Fruit fly (Drosophila melanogaster) whole organism, wandering third instar larva: ENCODE data around the gene eIF5B.

Source experiments
- Abd-B ChIP-seq: fragments of >200 bp; optimal IDR thresholded peaks from 2 replicates; lab custom pipeline; 2017; ENCODE audit warnings: missing biosample characterization, missing genetic modification characterization
- CG9705 ChIP-seq: fragments of 200-800 bp; sonication (Bioruptor generic); optimal IDR thresholded peaks from 2 replicates; lab custom pipeline; 2018; ENCODE audit warnings: missing biosample characterization, mild to moderate bottlenecking, missing genetic modification characterization
- CrebA ChIP-seq: fragments of 200-800 bp; sonication (Bioruptor generic); optimal IDR thresholded peaks from 2 replicates; lab custom pipeline; 2016; ENCODE audit warnings: missing biosample characterization, mild to moderate bottlenecking, missing genetic modification characterization, borderline replicate concordance
- Dfd ChIP-seq: fragments of >200 bp; optimal IDR thresholded peaks from 2 replicates; lab custom pipeline; 2017; ENCODE audit warnings: missing biosample characterization, missing genetic modification characterization
- Dif ChIP-seq: fragments of 200-275, 200-300 bp; sonication (Bioruptor generic); optimal IDR thresholded peaks from 2 replicates; lab custom pipeline; 2018; ENCODE audit warnings: missing biosample characterization, missing genetic modification characterization; ENCODE audit not compliant: partially characterized antibody
- HLH106 ChIP-seq: fragments of 200-800 bp; optimal IDR thresholded peaks from 3 replicates; lab custom pipeline; 2019; ENCODE audit warnings: missing biosample characterization, mild to moderate bottlenecking, missing genetic modification characterization, moderate library complexity
- Hr83 ChIP-seq: fragments of 200-300 bp; sonication (Bioruptor generic); optimal IDR thresholded peaks from 2 replicates; lab custom pipeline; 2016; ENCODE audit warnings: missing biosample characterization, mild to moderate bottlenecking, missing genetic modification characterization, moderate library complexity; ENCODE audit not compliant: poor library complexity, severe bottlenecking
- Mio ChIP-seq: sonication (Bioruptor generic); optimal IDR thresholded peaks from 2 replicates; lab custom pipeline; 2016; ENCODE audit warnings: missing biosample characterization, missing genetic modification characterization
- OdsH ChIP-seq: fragments of 200-800 bp; sonication (Bioruptor generic); optimal IDR thresholded peaks from 2 replicates; lab custom pipeline; 2016; ENCODE audit warnings: missing biosample characterization, mild to moderate bottlenecking, missing genetic modification characterization
- Rel ChIP-seq, 2 experiments: fragments of 200-800 bp; sonication (Bioruptor generic) in 1 of 2; optimal IDR thresholded peaks; 2 replicates in 1 of 2; 3 replicates in 1 of 2; lab custom pipeline; 2016 to 2019; ENCODE audit warnings: mild to moderate bottlenecking in 2 of 2, missing biosample characterization in 2 of 2, missing genetic modification characterization in 2 of 2, moderate library complexity in 1 of 2
- Sp1 ChIP-seq: fragments of 200-800 bp; sonication (Bioruptor generic); optimal IDR thresholded peaks from 3 replicates; lab custom pipeline; 2019; ENCODE audit warnings: missing biosample characterization, mild to moderate bottlenecking, missing genetic modification characterization, moderate library complexity
- Vsx2 ChIP-seq: fragments of 200-300, 225-300 bp; sonication (Bioruptor generic); optimal IDR thresholded peaks from 2 replicates; lab custom pipeline; 2018; ENCODE audit warnings: missing biosample characterization, missing genetic modification characterization; ENCODE audit not compliant: partially characterized antibody
- brk ChIP-seq: fragments of 200-800 bp; sonication (Bioruptor generic); optimal IDR thresholded peaks from 2 replicates; lab custom pipeline; 2016; ENCODE audit warnings: missing biosample characterization, mild to moderate bottlenecking, missing genetic modification characterization
- dl ChIP-seq, 2 experiments: fragments of 175-275, 200-275 bp in 1 of 2; fragments of 200-275 bp in 1 of 2; sonication (Bioruptor generic); optimal IDR thresholded peaks; lab custom pipeline; 2018; ENCODE audit warnings: mild to moderate bottlenecking in 2 of 2, missing biosample characterization in 2 of 2, missing genetic modification characterization in 2 of 2, moderate library complexity in 2 of 2; ENCODE audit not compliant: partially characterized antibody in 2 of 2, insufficient read depth in 1 of 2
- dmrt93B ChIP-seq: fragments of 200-800 bp; sonication (Bioruptor generic); optimal IDR thresholded peaks from 2 replicates; lab custom pipeline; 2018; ENCODE audit warnings: missing biosample characterization, mild to moderate bottlenecking, missing genetic modification characterization
- dsf ChIP-seq: sonication (Bioruptor generic); optimal IDR thresholded peaks from 2 replicates; lab custom pipeline; 2016; ENCODE audit warnings: missing biosample characterization, missing genetic modification characterization, borderline replicate concordance
- ey ChIP-seq: fragments of 200-800 bp; sonication (Bioruptor generic); optimal IDR thresholded peaks from 2 replicates; lab custom pipeline; 2016; ENCODE audit warnings: missing biosample characterization, missing genetic modification characterization
- foxo ChIP-seq, 2 experiments: fragments of 200-800 bp; sonication (Bioruptor generic); optimal IDR thresholded peaks; 2 replicates in 1 of 2; 3 replicates in 1 of 2; lab custom pipeline; 2016 to 2017; ENCODE audit warnings: missing biosample characterization in 2 of 2, missing genetic modification characterization in 2 of 2
- fru ChIP-seq: fragments of 200-800 bp; sonication (Bioruptor generic); optimal IDR thresholded peaks from 3 replicates; lab custom pipeline; 2016; ENCODE audit warnings: missing biosample characterization, mild to moderate bottlenecking, missing genetic modification characterization
- h ChIP-seq: fragments of 200-800 bp; sonication (Bioruptor generic); optimal IDR thresholded peaks from 3 replicates; lab custom pipeline; 2016; ENCODE audit warnings: missing biosample characterization, mild to moderate bottlenecking, missing genetic modification characterization
- jim ChIP-seq: fragments of 175-275, 200-325 bp; sonication (Bioruptor generic); optimal IDR thresholded peaks from 2 replicates; lab custom pipeline; 2016; ENCODE audit warnings: missing biosample characterization, mild to moderate bottlenecking, missing genetic modification characterization
- psq ChIP-seq: fragments of 200-800 bp; sonication (Bioruptor generic); optimal IDR thresholded peaks from 3 replicates; lab custom pipeline; 2017; ENCODE audit warnings: missing biosample characterization, mild to moderate bottlenecking, missing genetic modification characterization, moderate library complexity
- rgr ChIP-seq: fragments of 200-800 bp; sonication (Bioruptor generic); optimal IDR thresholded peaks from 3 replicates; lab custom pipeline; 2016; ENCODE audit warnings: missing biosample characterization, mild to moderate bottlenecking, missing genetic modification characterization
- sage ChIP-seq: fragments of 200-800 bp; sonication (Bioruptor generic); optimal IDR thresholded peaks from 2 replicates; lab custom pipeline; 2016; ENCODE audit warnings: missing biosample characterization, mild to moderate bottlenecking, missing genetic modification characterization
- sv ChIP-seq: fragments of 200-800 bp; sonication (Bioruptor generic); optimal IDR thresholded peaks from 3 replicates; lab custom pipeline; 2016; ENCODE audit warnings: missing biosample characterization, missing genetic modification characterization
- tai ChIP-seq: sonication (Bioruptor generic); optimal IDR thresholded peaks from 2 replicates; lab custom pipeline; 2016; ENCODE audit warnings: missing biosample characterization, missing genetic modification characterization
- usp ChIP-seq: fragments of >200 bp; optimal IDR thresholded peaks from 2 replicates; lab custom pipeline; 2017; ENCODE audit warnings: missing biosample characterization, missing genetic modification characterization
- woc ChIP-seq: sonication (Bioruptor generic); optimal IDR thresholded peaks from 2 replicates; lab custom pipeline; 2016; ENCODE audit warnings: missing biosample characterization, mild to moderate bottlenecking, missing genetic modification characterization

Gene eIF5B

DNA sequence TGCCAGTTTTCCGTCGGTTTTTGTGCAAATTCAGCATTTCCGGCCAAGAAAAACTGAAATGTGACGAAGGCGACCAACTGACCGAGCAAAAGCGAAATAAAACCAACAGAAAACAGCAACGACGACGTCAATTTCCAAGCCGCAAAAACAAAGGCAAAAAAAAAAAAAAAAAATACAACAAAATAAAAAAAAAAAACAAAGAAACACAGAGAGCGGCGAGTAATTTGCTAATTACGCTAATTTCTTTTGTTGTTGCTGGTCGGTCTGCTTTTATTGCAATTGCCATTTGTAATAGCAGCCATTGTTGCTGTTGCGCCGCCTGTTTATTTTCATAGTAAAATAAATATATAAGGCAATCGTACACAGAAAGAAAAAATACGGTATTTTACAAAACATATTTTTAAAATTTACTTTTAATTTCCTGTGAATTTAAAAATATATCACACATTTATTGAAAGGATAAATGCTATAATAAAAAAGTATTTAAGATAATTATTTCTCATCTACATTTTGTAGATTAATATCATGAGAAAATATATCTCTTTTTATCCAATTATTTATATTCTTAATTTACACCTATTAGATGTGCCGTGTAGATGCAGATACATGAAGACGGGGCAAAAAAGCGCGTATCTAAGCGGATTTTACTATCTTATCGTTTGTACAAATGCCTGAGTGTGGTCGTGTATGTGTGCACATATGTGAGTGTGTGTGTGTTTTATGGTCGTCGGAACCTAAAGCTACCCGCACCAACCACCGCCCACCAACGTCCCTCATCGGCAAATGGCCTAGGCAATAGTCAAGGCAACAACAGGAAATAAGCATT lies 23.7 kb downstream of the eIF5B start:
- no peak for TF ChIP-seq woc (GFP tag; lab: Kevin White, UChicago)
- peak in 1 of 2 experiments; percentile 34 for TF ChIP-seq dl (GFP tag; optimal IDR thresholded peaks at IDR 0.05; lab: Kevin White, UChicago; ENCODE audit: insufficient read depth in 1 of 2, partially characterized antibody in 2 of 2)
- TF ChIP-seq OdsH, result peak; percentile 61
- TF ChIP-seq tai (GFP tag; lab: Kevin White, UChicago), result peak; percentile 42
- TF ChIP-seq sv, result no peak
- TF ChIP-seq Mio (GFP tag; lab: Kevin White, UChicago), result no peak
- TF ChIP-seq Sp1 (GFP tag; lab: Kevin White, UChicago), result peak; percentile 73
- TF ChIP-seq rgr, result peak; percentile 32
- TF ChIP-seq CrebA (GFP tag; lab: Kevin White, UChicago), result no peak
- TF ChIP-seq h (GFP tag; lab: Kevin White, UChicago), result peak; percentile 42
- TF ChIP-seq usp (GFP tag; lab: Kevin White, UChicago), result no peak
- no peak for TF ChIP-seq Abd-B
- TF ChIP-seq Rel (GFP tag; optimal IDR thresholded peaks at IDR 0.05; lab: Kevin White, UChicago), result no peak
- no peak for TF ChIP-seq Rel (tag; optimal IDR thresholded peaks at IDR 0.05; lab: Kevin White, UChicago)
- no peak for TF ChIP-seq Dif (GFP tag; lab: Kevin White, UChicago)
- peak; percentile 64 for TF ChIP-seq HLH106 (tag; lab: Kevin White, UChicago)
- TF ChIP-seq CG9705, result no peak
- TF ChIP-seq psq (GFP tag; lab: Kevin White, UChicago), result peak; percentile 65
- TF ChIP-seq jim (GFP tag; lab: Kevin White, UChicago), result no peak
- TF ChIP-seq Vsx2 (GFP tag; lab: Kevin White, UChicago), result no peak
- TF ChIP-seq brk (GFP tag; lab: Kevin White, UChicago), result no peak
- TF ChIP-seq foxo (GFP tag; optimal IDR thresholded peaks at IDR 0.05; lab: Kevin White, UChicago), result peak in 1 of 2 experiments; percentile 50
- peak; percentile 9 for TF ChIP-seq fru (GFP tag; lab: Kevin White, UChicago)

DNA sequence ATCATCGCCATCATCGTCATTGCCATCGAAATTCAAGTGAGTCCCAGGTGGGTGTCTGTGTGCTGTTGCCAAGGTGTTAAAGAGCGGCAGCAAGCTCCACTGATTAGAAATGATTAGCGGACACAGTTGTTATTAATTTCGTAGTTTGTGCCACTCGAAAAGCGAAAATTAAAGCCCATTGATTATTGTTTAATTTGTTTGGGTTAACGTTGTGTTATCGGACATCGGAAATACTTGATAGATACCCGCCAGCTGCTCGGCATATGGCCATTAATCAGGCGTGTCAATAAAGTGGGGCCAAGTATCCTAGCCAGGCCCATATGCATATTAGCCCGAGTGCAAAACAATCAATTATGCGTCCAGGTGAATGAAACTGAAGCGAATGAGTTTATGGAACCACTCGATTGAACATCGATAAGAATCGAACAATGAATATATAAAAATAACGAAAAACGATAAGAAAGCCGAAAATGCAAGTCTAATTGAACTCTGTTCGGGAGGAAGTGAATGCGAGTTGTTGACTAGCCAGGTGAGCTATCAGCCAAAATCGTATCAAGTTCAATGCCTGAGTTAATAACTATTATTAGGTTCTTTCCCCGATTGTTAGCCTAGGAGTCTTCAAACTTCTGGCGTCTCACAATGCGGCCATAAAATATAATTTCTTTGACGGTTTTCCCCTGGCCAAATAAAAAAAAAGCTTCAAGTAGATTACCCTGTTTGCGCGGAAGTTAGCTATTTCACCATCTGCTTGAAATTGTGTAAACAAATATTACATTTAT lies 25.1 kb downstream of the eIF5B start:
- TF ChIP-seq CrebA (GFP tag; lab: Kevin White, UChicago), result peak; percentile 85
- TF ChIP-seq Abd-B, result no peak
- TF ChIP-seq Rel (GFP tag; optimal IDR thresholded peaks at IDR 0.05; lab: Kevin White, UChicago), result no peak
- TF ChIP-seq Rel (tag; optimal IDR thresholded peaks at IDR 0.05; lab: Kevin White, UChicago), result peak; percentile 96
- no peak for TF ChIP-seq sage
- TF ChIP-seq Dif (GFP tag; lab: Kevin White, UChicago), result no peak
- peak; percentile 36 for TF ChIP-seq h (GFP tag; lab: Kevin White, UChicago)
- TF ChIP-seq dl (GFP tag; optimal IDR thresholded peaks at IDR 0.05; lab: Kevin White, UChicago; ENCODE audit: insufficient read depth in 1 of 2, partially characterized antibody in 2 of 2), result peak in 1 of 2 experiments; percentile 14
- TF ChIP-seq dsf (GFP tag; lab: Kevin White, UChicago), result no peak

DNA sequence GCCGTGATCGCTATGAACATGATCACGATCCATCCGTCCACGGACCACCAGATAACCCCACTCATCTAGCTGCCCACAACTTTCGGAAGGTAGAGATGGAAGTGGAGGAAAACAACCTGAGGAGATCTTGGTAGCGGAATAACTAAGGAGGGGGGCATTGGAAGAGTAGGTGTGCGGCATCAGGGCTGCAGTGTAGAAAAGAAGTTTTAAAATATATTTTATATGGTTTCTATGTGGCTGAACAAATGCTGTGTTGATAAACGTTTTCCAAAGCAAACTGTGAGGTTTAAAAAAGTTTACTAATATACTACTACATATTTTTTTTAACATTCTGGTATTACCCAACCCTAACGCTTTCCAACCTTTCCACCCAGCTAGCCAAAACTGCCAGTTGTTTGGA lies 25.9 kb downstream of the eIF5B start:
- TF ChIP-seq psq (GFP tag; lab: Kevin White, UChicago) (no peak), Rel (GFP tag; optimal IDR thresholded peaks at IDR 0.05; lab: Kevin White, UChicago) (no peak), Rel (tag; optimal IDR thresholded peaks at IDR 0.05; lab: Kevin White, UChicago) (no peak), h (GFP tag; lab: Kevin White, UChicago) (no peak), Abd-B (no peak), HLH106 (tag; lab: Kevin White, UChicago) (no peak), Vsx2 (GFP tag; lab: Kevin White, UChicago) (no peak), ey (GFP tag; lab: Kevin White, UChicago) (no peak)

DNA sequence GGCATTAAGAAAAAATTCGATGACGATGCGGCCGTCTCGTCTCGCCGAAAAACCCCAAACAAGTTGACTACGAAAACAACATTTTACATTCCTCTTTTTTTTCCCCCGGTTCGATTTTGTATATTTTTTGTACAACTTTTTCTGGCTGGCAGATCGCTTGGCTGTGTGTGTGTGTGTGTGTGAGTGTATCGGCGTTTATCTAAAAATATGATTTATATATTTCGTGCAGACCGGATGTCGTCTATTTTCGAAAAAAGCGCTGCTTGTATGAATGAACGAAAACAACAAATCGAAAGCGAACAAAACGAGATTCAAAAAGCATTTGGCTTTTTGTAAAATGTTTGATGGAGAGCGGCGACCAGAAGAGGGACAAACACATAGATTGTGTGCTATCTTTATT lies 26.8 kb downstream of the eIF5B start:
- no peak for TF ChIP-seq rgr
- peak; percentile 56 for TF ChIP-seq Dfd (GFP tag; lab: Kevin White, UChicago)
- TF ChIP-seq dmrt93B (GFP tag; lab: Kevin White, UChicago), result no peak
- TF ChIP-seq Hr83 (GFP tag; lab: Kevin White, UChicago), result no peak
- no peak for TF ChIP-seq CG9705
- TF ChIP-seq psq (GFP tag; lab: Kevin White, UChicago), result no peak
